Fruit fly (Drosophila melanogaster): ENCODE data around the gene CG31606.

CG31606 gene

dm6 chr2L:8104094-8104493 lies 43.3 kb upstream of the CG31606 start (continued):
- TF ChIP-seq Abd-B (GFP tag; optimal IDR thresholded peaks at IDR 0.05) (no peak), insv (GFP tag; optimal IDR thresholded peaks at IDR 0.05) (no peak), br (optimal IDR thresholded peaks at IDR 0.05) (no peak), CG15514 (GFP tag; optimal IDR thresholded peaks at IDR 0.05) (no peak), CG4360 (GFP tag; IDR thresholded peaks at IDR 0.05) (peak; percentile 64), aop (GFP tag; IDR thresholded peaks at IDR 0.05) (no peak), CG9727 (GFP tag; optimal IDR thresholded peaks at IDR 0.05) (no peak), Dfd (GFP tag; optimal IDR thresholded peaks at IDR 0.05) (no peak), NC2β (GFP tag; optimal IDR thresholded peaks at IDR 0.05) (no peak), CG32767 (GFP tag; IDR thresholded peaks at IDR 0.05) (no peak), CG12104 (GFP tag; optimal IDR thresholded peaks at IDR 0.05) (no peak), CG18262 (tag; optimal IDR thresholded peaks at IDR 0.05) (no peak), exex (tag; optimal IDR thresholded peaks at IDR 0.05) (peak; percentile 19), sna (GFP tag; IDR thresholded peaks at IDR 0.05; ENCODE audit: partially characterized antibody) (no peak), Nf-YC (tag; optimal IDR thresholded peaks at IDR 0.05) (peak; percentile 10), org-1 (GFP tag; optimal IDR thresholded peaks at IDR 0.05) (no peak), CG9437 (GFP tag; optimal IDR thresholded peaks at IDR 0.05) (no peak), ara (GFP tag; IDR thresholded peaks at IDR 0.05) (no peak), Trl (optimal IDR thresholded peaks at IDR 0.05) (peak; percentile 95 to 96), Trl (GFP tag; optimal IDR thresholded peaks at IDR 0.05) (no peak), CG8924 (tag; optimal IDR thresholded peaks at IDR 0.05) (no peak), otp (GFP tag; IDR thresholded peaks at IDR 0.05) (no peak), D19B (GFP tag; optimal IDR thresholded peaks at IDR 0.05) (no peak), CG8359 (GFP tag; optimal IDR thresholded peaks at IDR 0.05; ENCODE audit: borderline replicate concordance) (no peak), cg (GFP tag; optimal IDR thresholded peaks at IDR 0.05) (peak; percentile 79), Vsx1 (GFP tag; optimal IDR thresholded peaks at IDR 0.05) (peak; percentile 99), CrebB (tag; optimal IDR thresholded peaks at IDR 0.05) (no peak), pros (GFP tag; optimal IDR thresholded peaks at IDR 0.05) (no peak), gro (GFP tag; optimal IDR thresholded peaks at IDR 0.05) (peak; percentile 7), dati (GFP tag; IDR thresholded peaks at IDR 0.05) (no peak), prd (optimal IDR thresholded peaks at IDR 0.05) (no peak), prd (GFP tag; IDR thresholded peaks at IDR 0.05) (no peak), C15 (GFP tag; IDR thresholded peaks at IDR 0.05) (no peak), H2.0 (GFP tag; IDR thresholded peaks at IDR 0.05) (no peak), CG10431 (GFP tag; optimal IDR thresholded peaks at IDR 0.05) (no peak), HLHmδ (GFP tag; optimal IDR thresholded peaks at IDR 0.05) (no peak), Lhr (GFP tag; optimal IDR thresholded peaks at IDR 0.05) (no peak), Bgb (GFP tag; IDR thresholded peaks at IDR 0.05; ENCODE audit: partially characterized antibody) (no peak), CG1832 (GFP tag; optimal IDR thresholded peaks at IDR 0.05) (peak; percentile 75), hbn (GFP tag; IDR thresholded peaks at IDR 0.05; ENCODE audit: partially characterized antibody) (no peak), croc (GFP tag; conservative IDR thresholded peaks at IDR 0.05) (no peak), CG13296 (GFP tag; optimal IDR thresholded peaks at IDR 0.05) (no peak), D19A (tag; optimal IDR thresholded peaks at IDR 0.05) (no peak), Ravus (GFP tag; IDR thresholded peaks at IDR 0.05) (no peak), Blimp-1 (GFP tag; optimal IDR thresholded peaks at IDR 0.05) (peak; percentile 45), Poxn (GFP tag; IDR thresholded peaks at IDR 0.05) (no peak), CG2889 (GFP tag; IDR thresholded peaks at IDR 0.05) (no peak), CG3407 (GFP tag; optimal IDR thresholded peaks at IDR 0.05) (no peak), Chrac-16 (GFP tag; optimal IDR thresholded peaks at IDR 0.05) (no peak), psq (GFP tag; optimal IDR thresholded peaks at IDR 0.05) (no peak), sens (GFP tag) (peak; percentile 41), ci (GFP tag; IDR thresholded peaks at IDR 0.05) (no peak; the same call in 2 of the 3 replicates), Pdp1 (GFP tag; optimal IDR thresholded peaks at IDR 0.05) (peak in 1 of 2 experiments; percentile 35)

Data from whole organism, embryonic.